Worm (Caenorhabditis elegans) whole organism, early embryonic: ENCODE results near the gene unc-116.

Experiments used
- B0310.2 ChIP-seq: sonication (generic microtip); optimal IDR thresholded peaks from 2 replicates; lab custom pipeline; 2016; ENCODE audit warnings: mild to moderate bottlenecking, missing genetic modification characterization, missing compliant biosample characterization
- F13C5.2 ChIP-seq: sonication (generic microtip); optimal IDR thresholded peaks from 2 replicates; lab custom pipeline; 2017; ENCODE audit warnings: mild to moderate bottlenecking, missing genetic modification characterization, inconsistent platforms, missing compliant biosample characterization
- aly-1 ChIP-seq: sonication (generic microtip); optimal IDR thresholded peaks from 2 replicates; lab custom pipeline; 2016; ENCODE audit warnings: missing genetic modification characterization, missing compliant biosample characterization
- ama-1 ChIP-seq: fragments of 150-350 bp; optimal IDR thresholded peaks from 2 replicates; lab custom pipeline; 2014
- ceh-13 ChIP-seq: fragments of 200-800 bp; sonication (Bioruptor generic); optimal IDR thresholded peaks from 2 replicates; lab custom pipeline; 2018; ENCODE audit warnings: mild to moderate bottlenecking, missing genetic modification characterization, missing compliant biosample characterization
- ceh-36 ChIP-seq: sonication (generic microtip); optimal IDR thresholded peaks from 2 replicates; lab custom pipeline; 2016; ENCODE audit warnings: missing genetic modification characterization, inconsistent platforms, missing compliant biosample characterization
- ets-7 ChIP-seq: sonication (generic microtip); optimal IDR thresholded peaks from 2 replicates; lab custom pipeline; 2016; ENCODE audit warnings: missing genotype, missing genetic modification characterization, missing compliant biosample characterization
- flt-1 ChIP-seq: fragments of 200-800 bp; sonication (Bioruptor generic); IDR thresholded peaks from 2 replicates; pipeline ENCODE4 v1.3.6; 2022; ENCODE audit warnings: missing genetic modification characterization, missing compliant biosample characterization
- hmbx-1 ChIP-seq: sonication (generic microtip); optimal IDR thresholded peaks from 2 replicates; lab custom pipeline; 2016; ENCODE audit warnings: mild to moderate bottlenecking, missing genetic modification characterization, missing compliant biosample characterization
- hmg-4 ChIP-seq: fragments of 200-800 bp; sonication (Bioruptor generic); optimal IDR thresholded peaks from 2 replicates; lab custom pipeline; 2018; ENCODE audit warnings: mild to moderate bottlenecking, missing genetic modification characterization, missing compliant biosample characterization
- hnd-1 ChIP-seq: sonication (generic microtip); optimal IDR thresholded peaks from 2 replicates; lab custom pipeline; 2016; ENCODE audit warnings: missing genetic modification characterization, missing compliant biosample characterization
- pes-1 ChIP-seq: fragments of 200-800 bp; sonication (Bioruptor generic); IDR thresholded peaks from 2 replicates; pipeline ENCODE4 v1.3.6; 2022; ENCODE audit warnings: missing genetic modification reagents, missing genetic modification characterization, missing compliant biosample characterization
- scrt-1 ChIP-seq: fragments of 200-800 bp; sonication (Bioruptor generic); IDR thresholded peaks from 2 replicates; pipeline ENCODE4 v1.3.6; 2022; ENCODE audit warnings: missing genetic modification characterization, missing compliant biosample characterization
- sea-1 ChIP-seq: fragments of 200-800 bp; sonication (Bioruptor generic); conservative IDR thresholded peaks from 2 replicates; pipeline ENCODE4 v1.3.6; 2022; ENCODE audit warnings: missing genetic modification characterization, missing compliant biosample characterization
- tbx-11 ChIP-seq: fragments of 200-800 bp; sonication (Bioruptor generic); IDR thresholded peaks from 2 replicates; pipeline ENCODE4 v1.3.6; 2022; ENCODE audit warnings: missing genetic modification characterization, missing compliant biosample characterization
- tbx-37 ChIP-seq: fragments of 200-800 bp; sonication (Bioruptor generic); conservative IDR thresholded peaks from 2 replicates; pipeline ENCODE4 v1.3.6; 2022; ENCODE audit warnings: missing genetic modification reagents, missing genetic modification characterization, missing compliant biosample characterization
- tra-4 ChIP-seq: sonication (generic microtip); optimal IDR thresholded peaks from 2 replicates; lab custom pipeline; 2017; ENCODE audit warnings: missing genetic modification characterization, missing compliant biosample characterization

Gene unc-116

ce11 chrIII:8354644-8355461 is at the start of gene unc-116:
Gene unc-116 (minus strand): TSS chrIII:8355174.
- TF ChIP-seq tbx-37 (GFP tag; lab: Robert Waterston, UW) (no peak), hmg-4 (GFP tag; lab: Kevin White, UChicago) (peak; percentile 63)

ce11 chrIII:8403507-8403906 is 48.5 kb upstream of the unc-116 start, which contains the start of gene cutc-1:
Gene cutc-1 (minus strand): TSS chrIII:8403607.
- no peak for TF ChIP-seq ceh-36 (tag; lab: Kevin White, UChicago)
- TF ChIP-seq tra-4 (tag; lab: Kevin White, UChicago): no peak
- TF ChIP-seq ama-1 (lab: Kevin White, UChicago): no peak
- no peak for TF ChIP-seq tbx-37 (GFP tag; lab: Robert Waterston, UW)
- TF ChIP-seq pes-1: no peak
- no peak for TF ChIP-seq ets-7 (tag; lab: Kevin White, UChicago)

ce11 chrIII:8402633-8403032 is 47.7 kb upstream of the unc-116 start:
- no peak for TF ChIP-seq ama-1 (lab: Kevin White, UChicago)
- no peak for TF ChIP-seq ceh-13
- TF ChIP-seq B0310.2 (tag; lab: Kevin White, UChicago): no peak
- TF ChIP-seq hnd-1 (tag; lab: Kevin White, UChicago): no peak
- no peak for TF ChIP-seq F13C5.2
- no peak for TF ChIP-seq sea-1
- no peak for TF ChIP-seq tbx-37 (GFP tag; lab: Robert Waterston, UW)
- TF ChIP-seq tra-4 (tag; lab: Kevin White, UChicago): no peak
- no peak for TF ChIP-seq aly-1
- no peak for TF ChIP-seq scrt-1 (GFP tag; lab: Robert Waterston, UW)
- no peak for TF ChIP-seq tbx-11 (GFP tag; lab: Robert Waterston, UW)
- TF ChIP-seq flt-1 (GFP tag; lab: Robert Waterston, UW): no peak
- TF ChIP-seq hmg-4 (GFP tag; lab: Kevin White, UChicago): no peak
- TF ChIP-seq hmbx-1: no peak
- no peak for TF ChIP-seq ets-7 (tag; lab: Kevin White, UChicago)
- TF ChIP-seq pes-1: no peak
- TF ChIP-seq ceh-36 (tag; lab: Kevin White, UChicago): no peak

- TF ChIP-seq pes-1 (no peak), F13C5.2 (no peak), ama-1 (lab: Kevin White, UChicago) (no peak), tbx-37 (GFP tag; lab: Robert Waterston, UW) (no peak), hmbx-1 (no peak), hmg-4 (GFP tag; lab: Kevin White, UChicago) (no peak), ceh-13 (no peak), flt-1 (GFP tag; lab: Robert Waterston, UW) (no peak), sea-1 (no peak), tbx-11 (GFP tag; lab: Robert Waterston, UW) (no peak), tra-4 (tag; lab: Kevin White, UChicago) (no peak), B0310.2 (tag; lab: Kevin White, UChicago) (no peak), aly-1 (no peak), scrt-1 (GFP tag; lab: Robert Waterston, UW) (no peak), ets-7 (tag; lab: Kevin White, UChicago) (no peak), ceh-36 (tag; lab: Kevin White, UChicago) (no peak)
Observed at ce11 chrIII:8401887-8402286, 46.9 kb upstream of the unc-116 start, which contains the start of gene lap-1. Gene lap-1 (minus strand): TSS chrIII:8401928.

- TF ChIP-seq tbx-37 (GFP tag; lab: Robert Waterston, UW): no peak
- no peak for TF ChIP-seq B0310.2 (tag; lab: Kevin White, UChicago)
Observed at ce11 chrIII:8400478-8400877, 45.5 kb upstream of the unc-116 start.

- TF ChIP-seq tbx-11 (GFP tag; lab: Robert Waterston, UW): no peak
Observed at ce11 chrIII:8398411-8398810, 43.4 kb upstream of the unc-116 start, which contains the start of gene ZK353.2. Gene ZK353.2 (plus strand): TSS chrIII:8398711.

ce11 chrIII:8395685-8396084 is 40.7 kb upstream of the unc-116 start, which contains the start of gene ZK353.3:
Gene ZK353.3 (plus strand): TSS chrIII:8395985.
- TF ChIP-seq ceh-13 (no peak), F13C5.2 (no peak), pes-1 (no peak)

- no peak for TF ChIP-seq hmg-4 (GFP tag; lab: Kevin White, UChicago)
- TF ChIP-seq hmbx-1: no peak
- TF ChIP-seq ama-1 (lab: Kevin White, UChicago): no peak
- no peak for TF ChIP-seq F13C5.2
- no peak for TF ChIP-seq tbx-11 (GFP tag; lab: Robert Waterston, UW)
- TF ChIP-seq ceh-36 (tag; lab: Kevin White, UChicago): no peak
- no peak for TF ChIP-seq flt-1 (GFP tag; lab: Robert Waterston, UW)
- TF ChIP-seq tra-4 (tag; lab: Kevin White, UChicago): no peak
- no peak for TF ChIP-seq ceh-13
- no peak for TF ChIP-seq sea-1
- TF ChIP-seq aly-1: no peak
- no peak for TF ChIP-seq hnd-1 (tag; lab: Kevin White, UChicago)
Observed at ce11 chrIII:8394374-8395302, 39.7 kb upstream of the unc-116 start, which contains the start of gene ZK353.10. Gene ZK353.10 (minus strand): TSS chrIII:8394424.
